Worm (Caenorhabditis elegans) whole organism, mixed stage, embryonic: Measurements from ENCODE around the gene T23F11.6.
A peak's percentile ranks its signal among the peaks of the same experiment; 100 is the strongest.

Experiments
- nhr-12 ChIP-seq: fragments of 150-350 bp; optimal IDR thresholded peaks from 2 replicates; lab custom pipeline; 2014; ENCODE audit warnings: missing biosample characterization, missing genetic modification characterization
- pha-4 ChIP-seq: fragments of 150-350 bp; optimal IDR thresholded peaks from 2 replicates; lab custom pipeline; 2018; ENCODE audit warnings: missing biosample characterization, missing genetic modification reagents, missing genetic modification characterization

- TF ChIP-seq nhr-12 (tag; lab: Kevin White, UChicago) (no peak), pha-4 (tag; lab: Kevin White, UChicago) (peak; percentile 92)
Measured at ce11 chrIII:4649363-4649768, 1.6 kb upstream of the T23F11.6 start.
